Fruit fly (Drosophila melanogaster) whole organism, embryonic: Measurements from ENCODE around the gene slpr.
A peak's percentile ranks its signal among the peaks of the same experiment; 100 is the strongest.

Source experiments
- Adf1 ChIP-seq: fragments of 200-800 bp; sonication (Bioruptor generic); IDR thresholded peaks from 2 replicates; pipeline ENCODE4 v1.3.6; 2022; ENCODE audit warnings: missing biosample characterization, missing genetic modification characterization
- B-H2 ChIP-seq: fragments of 200-800 bp; sonication (Bioruptor generic); optimal IDR thresholded peaks from 2 replicates; lab custom pipeline; 2018; ENCODE audit warnings: missing biosample characterization, mild to moderate bottlenecking, missing genetic modification characterization
- Bgb ChIP-seq: fragments of 200-800 bp; sonication (Bioruptor generic); IDR thresholded peaks from 2 replicates; pipeline ENCODE4 v1.3.6; 2022; ENCODE audit warnings: missing biosample characterization, missing genetic modification characterization; ENCODE audit not compliant: partially characterized antibody
- CG10366 ChIP-seq: fragments of 200-800 bp; sonication (Bioruptor generic); IDR thresholded peaks from 2 replicates; pipeline ENCODE4 v1.3.6; 2022; ENCODE audit warnings: missing biosample characterization, missing genetic modification characterization
- CG10543 ChIP-seq: fragments of 200-800 bp; sonication (Bioruptor generic); optimal IDR thresholded peaks from 3 replicates; lab custom pipeline; 2017; ENCODE audit warnings: missing biosample characterization, mild to moderate bottlenecking, missing genetic modification characterization, moderate library complexity
- CG12071 ChIP-seq: fragments of 200-800 bp; sonication (Bioruptor generic); optimal IDR thresholded peaks from 3 replicates; lab custom pipeline; 2018; ENCODE audit warnings: missing biosample characterization, mild to moderate bottlenecking, missing genetic modification characterization
- CG13775 ChIP-seq: fragments of 200-800 bp; sonication (Bioruptor generic); optimal IDR thresholded peaks from 3 replicates; lab custom pipeline; 2017; ENCODE audit warnings: missing biosample characterization, mild to moderate bottlenecking, missing genetic modification characterization
- CG13894 ChIP-seq: fragments of 200-800 bp; sonication (Bioruptor generic); optimal IDR thresholded peaks from 3 replicates; lab custom pipeline; 2018; ENCODE audit warnings: missing biosample characterization, mild to moderate bottlenecking, missing genetic modification characterization, moderate library complexity
- CG16779 ChIP-seq: fragments of 200-800 bp; sonication (Bioruptor generic); IDR thresholded peaks from 2 replicates; pipeline ENCODE4 v1.3.6; 2022; ENCODE audit warnings: missing biosample characterization, missing genetic modification characterization
- CG32532 ChIP-seq: fragments of 200-800 bp; sonication (Bioruptor generic); IDR thresholded peaks from 2 replicates; pipeline ENCODE4 v1.3.6; 2022; ENCODE audit warnings: missing biosample characterization, missing genetic modification characterization
- CG32767 ChIP-seq: fragments of 200-800 bp; sonication (Bioruptor generic); IDR thresholded peaks from 2 replicates; pipeline ENCODE4 v1.3.6; 2022; ENCODE audit warnings: missing biosample characterization, missing genetic modification characterization
- CG9817 ChIP-seq: fragments of 200-800 bp; sonication (Bioruptor generic); optimal IDR thresholded peaks from 2 replicates; lab custom pipeline; 2018; ENCODE audit warnings: missing biosample characterization, mild to moderate bottlenecking, missing genetic modification characterization, moderate library complexity
- Deaf1 ChIP-seq: fragments of 200-800 bp; optimal IDR thresholded peaks from 3 replicates; lab custom pipeline; 2019; ENCODE audit warnings: missing biosample characterization, mild to moderate bottlenecking, missing genetic modification characterization, moderate library complexity
- Drgx ChIP-seq: fragments of 200-800 bp; sonication (Bioruptor generic); IDR thresholded peaks from 2 replicates; pipeline ENCODE4 v1.3.6; 2022; ENCODE audit warnings: missing biosample characterization, missing genetic modification characterization
- Elba2 ChIP-seq: fragments of 200-800 bp; sonication (Bioruptor generic); optimal IDR thresholded peaks from 3 replicates; lab custom pipeline; 2016; ENCODE audit warnings: missing biosample characterization, missing genetic modification characterization
- Ets97D ChIP-seq: fragments of 200-800 bp; sonication (Bioruptor generic); optimal IDR thresholded peaks from 3 replicates; lab custom pipeline; 2016; ENCODE audit warnings: missing biosample characterization, missing genetic modification characterization
- MBD-R2 ChIP-seq: fragments of 200-800 bp; sonication (Bioruptor generic); IDR thresholded peaks from 2 replicates; pipeline ENCODE4 v1.3.6; 2022; ENCODE audit warnings: missing biosample characterization, missing genetic modification characterization
- Med ChIP-seq: fragments of 200-800 bp; sonication (Bioruptor generic); peaks from one replicate; lab custom pipeline; 2016; ENCODE audit warnings: missing biosample characterization, missing genetic modification characterization, mild to moderate bottlenecking, inconsistent platforms, moderate library complexity
- Oaz ChIP-seq: fragments of 200-800 bp; sonication (Bioruptor generic); IDR thresholded peaks from 2 replicates; pipeline ENCODE4 v1.3.6; 2022; ENCODE audit warnings: missing biosample characterization, missing genetic modification characterization
- Optix ChIP-seq: fragments of 200-800 bp; sonication (Bioruptor generic); IDR thresholded peaks from 3 replicates; pipeline ENCODE4 v1.3.6; 2022; ENCODE audit warnings: missing biosample characterization, missing genetic modification characterization
- Sox102F ChIP-seq: fragments of 200-800 bp; sonication (Bioruptor generic); optimal IDR thresholded peaks from 2 replicates; lab custom pipeline; 2018; ENCODE audit warnings: missing biosample characterization, mild to moderate bottlenecking, missing genetic modification characterization, moderate library complexity
- amos ChIP-seq: fragments of 200-800 bp; sonication (Bioruptor generic); IDR thresholded peaks from 2 replicates; pipeline ENCODE4 v1.3.6; 2022; ENCODE audit warnings: missing biosample characterization, missing genetic modification characterization; ENCODE audit not compliant: partially characterized antibody
- bbx ChIP-seq: fragments of 200-800 bp; sonication (Bioruptor generic); IDR thresholded peaks from 2 replicates; pipeline ENCODE4 v1.3.6; 2022; ENCODE audit warnings: missing biosample characterization, missing genetic modification characterization; ENCODE audit not compliant: partially characterized antibody
- ci ChIP-seq: fragments of 200-800 bp; sonication (Bioruptor generic); IDR thresholded peaks from 3 replicates; pipeline ENCODE4 v1.3.6; 2022; ENCODE audit warnings: missing biosample characterization, missing genetic modification characterization
- crol ChIP-seq: fragments of 200-800 bp; sonication (Bioruptor generic); IDR thresholded peaks from 2 replicates; pipeline ENCODE4 v1.3.6; 2022; ENCODE audit warnings: missing biosample characterization, missing genetic modification characterization
- ems ChIP-seq: fragments of 200-800 bp; sonication (Bioruptor generic); optimal IDR thresholded peaks from 3 replicates; lab custom pipeline; 2016; ENCODE audit warnings: missing biosample characterization, missing genetic modification characterization
- grn ChIP-seq: fragments of 200-800 bp; sonication (Bioruptor generic); optimal IDR thresholded peaks from 3 replicates; lab custom pipeline; 2017; ENCODE audit warnings: missing biosample characterization, missing genetic modification characterization
- pfk ChIP-seq: fragments of 200-800 bp; sonication (Bioruptor generic); optimal IDR thresholded peaks from 2 replicates; lab custom pipeline; 2018; ENCODE audit warnings: missing biosample characterization, mild to moderate bottlenecking, missing genetic modification characterization, moderate library complexity
- pzg ChIP-seq: fragments of 200-800 bp; sonication (Bioruptor generic); optimal IDR thresholded peaks from 3 replicates; lab custom pipeline; 2018; ENCODE audit warnings: missing biosample characterization, mild to moderate bottlenecking, missing genetic modification characterization, moderate library complexity
- row ChIP-seq: fragments of 200-800 bp; sonication (Bioruptor generic); IDR thresholded peaks from 3 replicates; pipeline ENCODE4 v1.3.6; 2022; ENCODE audit warnings: missing biosample characterization, missing genetic modification characterization
- sens ChIP-seq: fragments of 200-800 bp; sonication (Bioruptor generic); peaks from one replicate; lab custom pipeline; 2016; ENCODE audit warnings: missing biosample characterization, missing genetic modification characterization
- sens-2 ChIP-seq: fragments of 200-800 bp; sonication (Bioruptor generic); IDR thresholded peaks from 2 replicates; pipeline ENCODE4 v1.3.6; 2022; ENCODE audit warnings: missing biosample characterization, missing genetic modification characterization
- slbo ChIP-seq: fragments of 200-800 bp; sonication (Bioruptor generic); IDR thresholded peaks from 2 replicates; pipeline ENCODE4 v1.3.6; 2022; ENCODE audit warnings: missing biosample characterization, missing genetic modification characterization
- sob ChIP-seq: fragments of 200-800 bp; sonication (Bioruptor generic); IDR thresholded peaks from 2 replicates; pipeline ENCODE4 v1.3.6; 2022; ENCODE audit warnings: missing biosample characterization, missing genetic modification characterization
- sr ChIP-seq: fragments of 200-800 bp; sonication (Bioruptor generic); IDR thresholded peaks from 3 replicates; pipeline ENCODE4 v1.3.6; 2022; ENCODE audit warnings: missing biosample characterization, missing genetic modification characterization
- zen2 ChIP-seq: fragments of 200-800 bp; sonication (Bioruptor generic); IDR thresholded peaks from 3 replicates; pipeline ENCODE4 v1.3.6; 2022; ENCODE audit warnings: missing biosample characterization, missing genetic modification characterization; ENCODE audit not compliant: partially characterized antibody
- zfh1 ChIP-seq: fragments of 200-800 bp; sonication (Bioruptor generic); IDR thresholded peaks from 3 replicates; pipeline ENCODE4 v1.3.6; 2022; ENCODE audit warnings: missing biosample characterization, missing genetic modification characterization

slpr gene

DNA sequence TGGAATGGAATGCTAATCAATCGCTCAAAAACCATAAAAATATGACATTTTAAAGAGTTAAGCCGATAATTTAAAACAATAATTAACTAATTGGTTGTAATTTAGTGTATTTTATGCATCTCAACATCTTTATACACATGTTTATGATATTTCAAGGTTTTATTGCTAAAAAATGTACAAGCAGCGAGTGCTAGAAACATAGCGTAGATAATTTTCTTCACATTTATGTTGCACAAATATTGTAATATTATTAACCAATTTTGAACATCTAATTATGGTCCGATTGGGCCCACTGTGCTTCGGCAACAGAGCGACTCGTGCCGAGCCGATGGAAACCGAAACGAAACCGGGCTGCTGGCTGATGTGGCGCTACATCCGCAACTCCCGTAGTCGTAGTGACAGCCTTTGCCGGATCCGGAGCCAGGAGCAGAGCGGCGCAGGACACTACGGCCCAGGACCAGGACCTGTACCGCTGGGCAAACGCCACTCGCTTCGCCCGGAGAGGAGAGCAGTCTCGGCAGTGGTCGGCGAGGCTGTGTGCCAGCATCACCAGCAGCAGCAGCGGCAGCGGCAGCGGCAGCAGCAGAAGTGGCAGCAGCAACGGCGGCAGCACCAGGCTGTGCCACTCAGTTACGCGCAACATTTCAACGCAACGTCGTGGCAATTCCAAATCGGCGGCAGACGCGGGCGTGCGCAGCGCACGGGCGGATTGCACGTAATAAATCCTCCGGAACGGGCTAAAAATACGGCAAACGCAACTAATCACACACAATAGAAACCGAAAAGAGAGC lies 1.4 kb upstream of the slpr start, which contains the start of gene sdt (continued):
- no peak for TF ChIP-seq B-H2 (GFP tag; lab: Kevin White, UChicago)
- TF ChIP-seq Bgb (GFP tag; lab: Robert Waterston, UW), result no peak
- TF ChIP-seq Oaz (GFP tag; lab: Robert Waterston, UW), result no peak
- TF ChIP-seq Sox102F (GFP tag; lab: Kevin White, UChicago), result peak; percentile 22
- TF ChIP-seq Ets97D, result no peak
- no peak for TF ChIP-seq CG10543 (GFP tag; lab: Kevin White, UChicago)
- TF ChIP-seq zen2 (GFP tag; lab: Robert Waterston, UW), result no peak
- TF ChIP-seq slbo (GFP tag; lab: Robert Waterston, UW), result no peak
- no peak for TF ChIP-seq Elba2 (GFP tag; lab: Kevin White, UChicago)
- no peak for TF ChIP-seq grn (GFP tag; lab: Kevin White, UChicago)

DNA sequence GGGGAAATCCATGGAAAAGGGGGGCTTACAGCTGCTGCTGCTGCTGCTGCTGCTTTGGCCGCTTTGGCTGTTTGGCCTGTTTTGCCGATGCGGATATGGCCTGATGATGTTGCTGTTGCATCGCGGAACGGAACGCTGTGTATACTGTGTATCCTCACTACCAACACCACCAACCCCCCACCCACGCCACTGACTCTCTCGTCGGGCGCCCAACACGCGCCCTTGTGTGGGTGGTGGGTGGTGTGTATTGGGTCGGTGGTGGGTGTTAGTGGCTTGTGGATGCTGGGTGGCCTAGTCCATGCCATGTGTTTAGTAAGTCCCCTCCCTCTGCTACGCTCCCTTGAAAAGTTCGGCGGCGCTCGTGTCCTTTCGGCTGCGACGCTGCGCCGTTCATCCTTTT lies 757 bp upstream of the slpr start:
- TF ChIP-seq CG32767 (GFP tag; lab: Robert Waterston, UW) (peak; percentile 41; the same call in 1 of the 2 replicates), bbx (GFP tag; lab: Robert Waterston, UW) (no peak), sob (GFP tag; lab: Robert Waterston, UW) (0 out of 2 replicates have a peak, but pooled peaks have one; percentile 30), CG16779 (peak; percentile 45; the same call in 1 of the 2 replicates), amos (GFP tag; lab: Robert Waterston, UW) (peak; percentile 10; the same call in 1 of the 2 replicates), CG13775 (GFP tag; lab: Kevin White, UChicago) (no peak), ci (GFP tag; lab: Robert Waterston, UW) (peak; percentile 52; the same call in 2 of the 3 replicates), sr (0 out of 3 replicates have a peak, but pooled peaks have one; percentile 51), CG12071 (GFP tag; lab: Kevin White, UChicago) (peak; percentile 29), pzg (GFP tag; lab: Kevin White, UChicago) (peak; percentile 4), CG9817 (tag; lab: Kevin White, UChicago) (no peak), Sox102F (GFP tag; lab: Kevin White, UChicago) (no peak), pfk (GFP tag; lab: Kevin White, UChicago) (peak; percentile 19), sens-2 (GFP tag; lab: Robert Waterston, UW) (no peak), CG32532 (peak; percentile 20; the same call in 1 of the 2 replicates), Adf1 (peak; percentile 77), zfh1 (GFP tag; lab: Robert Waterston, UW) (0 out of 3 replicates have a peak, but pooled peaks have one; percentile 18), CG10366 (no peak), MBD-R2 (peak; percentile 22; the same call in 1 of the 2 replicates), Med (GFP tag; lab: Kevin White, UChicago) (peak; percentile 81), Deaf1 (peak; percentile 79), row (GFP tag; lab: Robert Waterston, UW) (0 out of 3 replicates have a peak, but pooled peaks have one; percentile 13), crol (GFP tag; lab: Robert Waterston, UW) (peak; percentile 45; the same call in 1 of the 2 replicates), CG13894 (tag; lab: Kevin White, UChicago) (peak; percentile 19), Bgb (GFP tag; lab: Robert Waterston, UW) (peak; percentile 38; the same call in 1 of the 2 replicates), sens (peak; percentile 7), Optix (GFP tag; lab: Robert Waterston, UW) (0 out of 3 replicates have a peak, but pooled peaks have one; percentile 20), Drgx (0 out of 2 replicates have a peak, but pooled peaks have one; percentile 16), ems (GFP tag; lab: Kevin White, UChicago) (no peak)
